Fruit fly (Drosophila melanogaster) whole organism, embryonic: ENCODE measurements around the gene Fnta.

Experiments used
- Asciz ChIP-seq: fragments of 200-800 bp; sonication (Bioruptor generic); optimal IDR thresholded peaks from 2 replicates; lab custom pipeline; 2017; ENCODE audit warnings: missing biosample characterization, mild to moderate bottlenecking, missing genetic modification characterization, missing genetic modification reagents
- Awh ChIP-seq: fragments of 200-800 bp; sonication (Bioruptor generic); IDR thresholded peaks from 2 replicates; pipeline ENCODE4, ENCODE4 v1.3.6; 2022; ENCODE audit warnings: missing biosample characterization, missing genetic modification characterization
- BEAF-32 ChIP-seq: fragments of 200-800 bp; sonication (Bioruptor generic); optimal IDR thresholded peaks from 3 replicates; lab custom pipeline; 2017; ENCODE audit warnings: missing biosample characterization, missing genetic modification characterization, mild to moderate bottlenecking, moderate library complexity, missing genetic modification reagents
- CG11085 ChIP-seq: fragments of 200-800 bp; sonication (Bioruptor generic); IDR thresholded peaks from 2 replicates; pipeline ENCODE4 v1.3.6; 2022; ENCODE audit warnings: missing biosample characterization, missing genetic modification characterization
- CG1233 ChIP-seq: fragments of 200-800 bp; sonication (Bioruptor generic); optimal IDR thresholded peaks from 4 replicates; lab custom pipeline; 2018; ENCODE audit warnings: missing biosample characterization, mild to moderate bottlenecking, missing genetic modification characterization
- CG13287 ChIP-seq: fragments of 200-800 bp; sonication (Bioruptor generic); IDR thresholded peaks from 2 replicates; pipeline ENCODE4 v1.3.6; 2022; ENCODE audit warnings: missing biosample characterization, missing genetic modification characterization; ENCODE audit not compliant: partially characterized antibody
- CG17612 ChIP-seq: fragments of 200-800 bp; sonication (Bioruptor generic); IDR thresholded peaks from 2 replicates; pipeline ENCODE4 v1.3.6; 2022; ENCODE audit warnings: missing biosample characterization, missing genetic modification characterization
- CG18011 ChIP-seq: fragments of 200-800 bp; sonication (Bioruptor generic); optimal IDR thresholded peaks from 2 replicates; lab custom pipeline; 2017; ENCODE audit warnings: missing biosample characterization, missing genetic modification characterization, mild to moderate bottlenecking, moderate library complexity, missing genotype
- CG18262 ChIP-seq: fragments of 200-800 bp; optimal IDR thresholded peaks from 3 replicates; lab custom pipeline; 2019; ENCODE audit warnings: missing biosample characterization, mild to moderate bottlenecking, missing genetic modification characterization, moderate library complexity
- CG18476 ChIP-seq: fragments of 200-800 bp; sonication (Bioruptor generic); optimal IDR thresholded peaks from 2 replicates; lab custom pipeline; 2016; ENCODE audit warnings: missing biosample characterization, mild to moderate bottlenecking, missing genetic modification characterization
- CG32772 ChIP-seq: fragments of 200-800 bp; sonication (Bioruptor generic); IDR thresholded peaks from 2 replicates; pipeline ENCODE4 v1.3.6; 2022; ENCODE audit warnings: missing biosample characterization, missing genetic modification characterization
- CG3281 ChIP-seq: fragments of 200-800 bp; sonication (Bioruptor generic); optimal IDR thresholded peaks from 3 replicates; lab custom pipeline; 2017; ENCODE audit warnings: missing biosample characterization, mild to moderate bottlenecking, missing genetic modification characterization
- CG33213 ChIP-seq: fragments of 200-800 bp; sonication (Bioruptor generic); optimal IDR thresholded peaks from 3 replicates; lab custom pipeline; 2016; ENCODE audit warnings: missing biosample characterization, missing genetic modification characterization
- CG33557 ChIP-seq: fragments of 200-800 bp; sonication (Bioruptor generic); optimal IDR thresholded peaks from 2 replicates; lab custom pipeline; 2019; ENCODE audit warnings: missing biosample characterization, mild to moderate bottlenecking, missing genetic modification characterization, moderate library complexity
- CG3847 ChIP-seq: fragments of 200-800 bp; sonication (Bioruptor generic); IDR thresholded peaks from 2 replicates; pipeline ENCODE4 v1.3.6; 2022; ENCODE audit warnings: missing biosample characterization, missing genetic modification characterization
- CG4282 ChIP-seq: fragments of 200-800 bp; sonication (Bioruptor generic); optimal IDR thresholded peaks from 2 replicates; lab custom pipeline; 2016; ENCODE audit warnings: missing biosample characterization, missing genetic modification characterization
- CG4404 ChIP-seq: fragments of 200-800 bp; sonication (Bioruptor generic); IDR thresholded peaks from 2 replicates; pipeline ENCODE4 v1.3.6; 2022; ENCODE audit warnings: missing biosample characterization, missing genetic modification characterization
- CG6765 ChIP-seq: fragments of 200-800 bp; sonication (Bioruptor generic); optimal IDR thresholded peaks from 3 replicates; lab custom pipeline; 2017; ENCODE audit warnings: missing biosample characterization, mild to moderate bottlenecking, missing genetic modification characterization
- CG7987 ChIP-seq: fragments of 200-800 bp; sonication (Bioruptor generic); optimal IDR thresholded peaks from 2 replicates; lab custom pipeline; 2018; ENCODE audit warnings: missing biosample characterization, mild to moderate bottlenecking, missing genetic modification characterization, moderate library complexity
- CG9609 ChIP-seq: fragments of 200-800 bp; sonication (Bioruptor generic); optimal IDR thresholded peaks from 3 replicates; lab custom pipeline; 2016; ENCODE audit warnings: missing biosample characterization, missing genetic modification characterization
- Camta ChIP-seq: fragments of 200-800 bp; sonication (Bioruptor generic); optimal IDR thresholded peaks from 2 replicates; lab custom pipeline; 2016; ENCODE audit warnings: missing biosample characterization, missing genetic modification characterization
- CkIIα-i1 ChIP-seq: fragments of 200-800 bp; sonication (Bioruptor generic); IDR thresholded peaks from 2 replicates; pipeline ENCODE4 v1.3.6; 2022; ENCODE audit warnings: missing biosample characterization, missing genetic modification characterization
- CrebB ChIP-seq: fragments of 200-800 bp; sonication (Bioruptor generic); optimal IDR thresholded peaks from 3 replicates; lab custom pipeline; 2018; ENCODE audit warnings: missing biosample characterization, mild to moderate bottlenecking, missing genetic modification characterization
- Dp ChIP-seq: fragments of 200-800 bp; sonication (Bioruptor generic); optimal IDR thresholded peaks from 2 replicates; lab custom pipeline; 2018; ENCODE audit warnings: missing biosample characterization, mild to moderate bottlenecking, missing genetic modification characterization, moderate library complexity
- Ets97D ChIP-seq: fragments of 200-800 bp; sonication (Bioruptor generic); optimal IDR thresholded peaks from 3 replicates; lab custom pipeline; 2016; ENCODE audit warnings: missing biosample characterization, missing genetic modification characterization
- Hr51 ChIP-seq, 2 experiments: fragments of 200-800 bp; sonication (Bioruptor generic); optimal IDR thresholded peaks; 2 replicates in 1 of 2; 3 replicates in 1 of 2; lab custom pipeline; 2016 to 2018; ENCODE audit warnings: missing biosample characterization in 2 of 2, missing genetic modification characterization in 2 of 2, mild to moderate bottlenecking in 1 of 2, moderate library complexity in 1 of 2
- Lim3 ChIP-seq: fragments of 200-800 bp; sonication (Bioruptor generic); IDR thresholded peaks from 2 replicates; pipeline ENCODE4 v1.3.6; 2022; ENCODE audit warnings: missing biosample characterization, missing genetic modification characterization
- MESR4 ChIP-seq: fragments of 200-800 bp; sonication (Bioruptor generic); optimal IDR thresholded peaks from 2 replicates; lab custom pipeline; 2018; ENCODE audit warnings: missing biosample characterization, mild to moderate bottlenecking, missing genetic modification characterization, moderate library complexity
- MTF-1 ChIP-seq: fragments of 200-800 bp; sonication (Bioruptor generic); optimal IDR thresholded peaks from 2 replicates; lab custom pipeline; 2018; ENCODE audit warnings: missing biosample characterization, mild to moderate bottlenecking, missing genetic modification characterization, borderline replicate concordance
- Myb ChIP-seq: fragments of 200-800 bp; sonication (Bioruptor generic); optimal IDR thresholded peaks from 2 replicates; lab custom pipeline; 2016; ENCODE audit warnings: missing biosample characterization, missing genetic modification characterization
- Oli ChIP-seq: fragments of 200-800 bp; sonication (Bioruptor generic); optimal IDR thresholded peaks from 2 replicates; lab custom pipeline; 2018; ENCODE audit warnings: missing biosample characterization, mild to moderate bottlenecking, missing genetic modification characterization, moderate library complexity
- TFAM ChIP-seq: fragments of 200-800 bp; sonication (Bioruptor generic); optimal IDR thresholded peaks from 2 replicates; lab custom pipeline; 2017; ENCODE audit warnings: missing biosample characterization, missing genetic modification characterization, inconsistent platforms
- ase ChIP-seq: fragments of 200-800 bp; sonication (Bioruptor generic); IDR thresholded peaks from 3 replicates; pipeline ENCODE4 v1.3.6; 2022; ENCODE audit warnings: missing biosample characterization, missing genetic modification characterization
- chn ChIP-seq: fragments of 200-800 bp; sonication (Bioruptor generic); optimal IDR thresholded peaks from 2 replicates; lab custom pipeline; 2016; ENCODE audit warnings: missing biosample characterization, missing genetic modification characterization
- croc ChIP-seq: fragments of 200-800 bp; sonication (Bioruptor generic); conservative IDR thresholded peaks from 3 replicates; pipeline ENCODE4 v1.3.6; 2022; ENCODE audit warnings: missing biosample characterization, missing genetic modification characterization
- da ChIP-seq: fragments of 200-800 bp; sonication (Bioruptor generic); optimal IDR thresholded peaks from 2 replicates; lab custom pipeline; 2016; ENCODE audit warnings: missing biosample characterization, missing genetic modification characterization
- danr ChIP-seq: fragments of 200-800 bp; sonication (Bioruptor generic); IDR thresholded peaks from 2 replicates; pipeline ENCODE4 v1.3.6; 2022; ENCODE audit warnings: missing biosample characterization, missing genetic modification characterization
- dmrt99B ChIP-seq: fragments of 200-800 bp; sonication (Bioruptor generic); optimal IDR thresholded peaks from 2 replicates; lab custom pipeline; 2018; ENCODE audit warnings: missing biosample characterization, mild to moderate bottlenecking, missing genetic modification characterization, moderate library complexity
- hth ChIP-seq: fragments of >200 bp; optimal IDR thresholded peaks from 2 replicates; lab custom pipeline; 2017; ENCODE audit warnings: inconsistent platforms
- kni ChIP-seq: fragments of 200-800 bp; sonication (Bioruptor generic); optimal IDR thresholded peaks from 3 replicates; lab custom pipeline; 2017; ENCODE audit warnings: mild to moderate bottlenecking, missing biosample characterization, missing genetic modification reagents, missing genetic modification characterization
- org-1 ChIP-seq: fragments of 200-800 bp; sonication (Bioruptor generic); optimal IDR thresholded peaks from 2 replicates; lab custom pipeline; 2017; ENCODE audit warnings: missing biosample characterization, missing genetic modification characterization
- pzg ChIP-seq: fragments of 200-800 bp; sonication (Bioruptor generic); optimal IDR thresholded peaks from 3 replicates; lab custom pipeline; 2018; ENCODE audit warnings: missing biosample characterization, mild to moderate bottlenecking, missing genetic modification characterization, moderate library complexity
- run ChIP-seq: fragments of 200-800 bp; sonication (Bioruptor generic); optimal IDR thresholded peaks from 3 replicates; lab custom pipeline; 2018; ENCODE audit warnings: missing biosample characterization, mild to moderate bottlenecking, missing genetic modification characterization
- scrt ChIP-seq: fragments of 200-800 bp; sonication (Bioruptor generic); optimal IDR thresholded peaks from 2 replicates; lab custom pipeline; 2018; ENCODE audit warnings: missing biosample characterization, mild to moderate bottlenecking, missing genetic modification characterization, moderate library complexity
- sisA ChIP-seq: fragments of 200-800 bp; sonication (Bioruptor generic); IDR thresholded peaks from 2 replicates; pipeline ENCODE4 v1.3.6; 2022; ENCODE audit warnings: missing biosample characterization, missing genetic modification characterization
- sob ChIP-seq: fragments of 200-800 bp; sonication (Bioruptor generic); IDR thresholded peaks from 2 replicates; pipeline ENCODE4 v1.3.6; 2022; ENCODE audit warnings: missing biosample characterization, missing genetic modification characterization
- stwl ChIP-seq: fragments of 200-800 bp; sonication (Bioruptor generic); optimal IDR thresholded peaks from 3 replicates; lab custom pipeline; 2018; ENCODE audit warnings: missing biosample characterization, mild to moderate bottlenecking, missing genetic modification characterization, moderate library complexity
- tap ChIP-seq: fragments of 200-800 bp; optimal IDR thresholded peaks from 3 replicates; lab custom pipeline; 2019; ENCODE audit warnings: missing biosample characterization, mild to moderate bottlenecking, missing genetic modification characterization, moderate library complexity
- tio ChIP-seq: fragments of 200-800 bp; sonication (Bioruptor generic); optimal IDR thresholded peaks from 2 replicates; lab custom pipeline; 2017; ENCODE audit warnings: missing biosample characterization, missing genetic modification characterization, inconsistent platforms
- unpg ChIP-seq: fragments of 200-800 bp; sonication (Bioruptor generic); optimal IDR thresholded peaks from 3 replicates; lab custom pipeline; 2018; ENCODE audit warnings: missing biosample characterization, mild to moderate bottlenecking, missing genetic modification characterization, moderate library complexity
- vnd ChIP-seq: fragments of 200-800 bp; sonication (Bioruptor generic); IDR thresholded peaks from 3 replicates; pipeline ENCODE4 v1.3.6; 2022; ENCODE audit warnings: missing biosample characterization, missing genetic modification characterization; ENCODE audit not compliant: partially characterized antibody
- wor ChIP-seq: fragments of 200-800 bp; sonication (Bioruptor generic); IDR thresholded peaks from 2 replicates; pipeline ENCODE4 v1.3.6; 2022; ENCODE audit warnings: missing biosample characterization, missing genetic modification characterization

Fnta gene

dm6 chr2L:4818056-4818455 lies 12.4 kb downstream of the Fnta start, which contains the start of gene CG3225 (continued):
- TF ChIP-seq CG4404 (GFP tag; lab: Robert Waterston, UW) (no peak), wor (no peak), CG3847 (GFP tag; lab: Robert Waterston, UW) (no peak), CG33557 (GFP tag; lab: Kevin White, UChicago) (no peak), unpg (GFP tag; lab: Kevin White, UChicago) (no peak), CrebB (tag; lab: Kevin White, UChicago) (no peak), CkIIα-i1 (GFP tag; lab: Robert Waterston, UW) (no peak), CG18011 (GFP tag; lab: Kevin White, UChicago) (no peak), org-1 (GFP tag; lab: Kevin White, UChicago) (no peak), Awh (GFP tag; lab: Robert Waterston, UW) (no peak), CG4282 (no peak), sob (GFP tag; lab: Robert Waterston, UW) (no peak), CG9609 (GFP tag; lab: Kevin White, UChicago) (no peak), BEAF-32 (GFP tag; lab: Kevin White, UChicago) (peak; percentile 28), croc (GFP tag; lab: Robert Waterston, UW) (no peak), MESR4 (peak; percentile 39), CG6765 (no peak), Camta (GFP tag; lab: Kevin White, UChicago) (no peak), kni (GFP tag; lab: Kevin White, UChicago) (no peak), CG18476 (GFP tag; lab: Kevin White, UChicago) (no peak), ase (no peak), Ets97D (GFP tag; lab: Kevin White, UChicago) (no peak), Hr51 (GFP tag; optimal IDR thresholded peaks at IDR 0.05; lab: Kevin White, UChicago) (no peak), vnd (GFP tag; lab: Robert Waterston, UW) (0 out of 3 replicates have a peak, but pooled peaks have one; percentile 42), stwl (tag; lab: Kevin White, UChicago) (peak; percentile 89), danr (GFP tag; lab: Robert Waterston, UW) (no peak), pzg (peak; percentile 89), CG18262 (no peak), Oli (tag; lab: Kevin White, UChicago) (no peak), dmrt99B (tag; lab: Kevin White, UChicago) (no peak), CG17612 (GFP tag; lab: Robert Waterston, UW) (no peak), TFAM (GFP tag; lab: Kevin White, UChicago) (no peak), CG33213 (GFP tag; lab: Kevin White, UChicago) (no peak), hth (lab: Kevin White, UChicago) (no peak), Asciz (GFP tag; lab: Kevin White, UChicago) (no peak), scrt (GFP tag; lab: Kevin White, UChicago) (no peak), CG1233 (GFP tag; lab: Kevin White, UChicago) (no peak), CG32772 (GFP tag; lab: Robert Waterston, UW) (no peak), CG3281 (GFP tag; lab: Kevin White, UChicago) (no peak), CG7987 (GFP tag; lab: Kevin White, UChicago) (no peak), Dp (GFP tag; lab: Kevin White, UChicago) (peak; percentile 95), Myb (GFP tag; lab: Kevin White, UChicago) (peak; percentile 89), da (GFP tag; lab: Kevin White, UChicago) (no peak), CG13287 (GFP tag; lab: Robert Waterston, UW) (peak; percentile 75), tio (no peak), Lim3 (no peak), MTF-1 (GFP tag; lab: Kevin White, UChicago) (no peak), CG11085 (GFP tag; lab: Robert Waterston, UW) (no peak), chn (no peak), tap (no peak), sisA (GFP tag; lab: Robert Waterston, UW) (no peak), run (no peak)
